Fruit fly (Drosophila melanogaster): ENCODE data around the gene Cyp4ae1.

Cyp4ae1 gene

DNA sequence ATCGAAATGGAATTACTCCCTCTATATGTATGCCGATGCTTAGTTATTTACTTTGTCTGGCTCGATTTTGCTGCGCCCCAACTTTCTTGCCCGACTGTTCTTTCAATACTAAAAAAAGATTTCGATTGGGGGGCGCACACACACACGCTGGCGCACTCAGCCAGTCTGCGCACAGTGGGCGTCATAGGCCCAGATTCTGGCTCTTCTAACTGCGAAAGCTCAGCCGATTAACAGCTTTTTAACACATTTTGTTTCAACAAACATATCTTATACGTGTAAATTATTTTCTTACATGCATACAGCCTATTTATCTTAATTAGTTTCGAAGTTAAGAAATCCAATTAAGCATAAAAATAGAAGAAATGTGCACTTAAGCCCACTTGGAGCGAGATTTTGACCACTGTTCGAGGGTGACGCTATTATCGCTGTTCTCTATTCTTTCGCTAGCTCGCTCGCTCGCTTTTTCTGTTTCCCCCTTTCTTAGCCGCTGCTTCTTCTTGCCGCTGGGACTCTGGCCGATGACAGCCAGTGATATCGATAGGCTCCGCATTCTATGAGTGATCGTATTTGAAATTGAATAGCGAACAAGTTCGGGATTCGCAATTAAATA, 43.5 kb downstream of the Cyp4ae1 start, which contains the start of gene Vinc (continued):
- TF ChIP-seq Awh (GFP tag; IDR thresholded peaks at IDR 0.05) (peak; percentile 52; the same call in 1 of the 2 replicates), kay (GFP tag; optimal IDR thresholded peaks at IDR 0.05) (peak; percentile 83), scrt (GFP tag; optimal IDR thresholded peaks at IDR 0.05) (peak; percentile 87), CG10462 (GFP tag; optimal IDR thresholded peaks at IDR 0.05) (peak; percentile 56), CG11456 (GFP tag; IDR thresholded peaks at IDR 0.05) (peak; percentile 87), CG17802 (tag; optimal IDR thresholded peaks at IDR 0.05) (peak; percentile 68), croc (GFP tag; conservative IDR thresholded peaks at IDR 0.05) (peak; percentile 75), Xbp1 (GFP tag; optimal IDR thresholded peaks at IDR 0.05) (peak; percentile 71), CG11247 (GFP tag; IDR thresholded peaks at IDR 0.05) (peak; percentile 82), Ravus (GFP tag; IDR thresholded peaks at IDR 0.05) (peak; percentile 50), D19B (GFP tag; optimal IDR thresholded peaks at IDR 0.05) (peak; percentile 84), CG30020 (tag; optimal IDR thresholded peaks at IDR 0.05) (peak; percentile 68), esg (GFP tag; conservative IDR thresholded peaks at IDR 0.05) (peak; percentile 83), CG6765 (GFP tag; optimal IDR thresholded peaks at IDR 0.05) (peak; percentile 88), Scr (GFP tag; IDR thresholded peaks at IDR 0.05; ENCODE audit: partially characterized antibody) (peak; percentile 43; the same call in 1 of the 2 replicates), Hmr (GFP tag; optimal IDR thresholded peaks at IDR 0.05) (peak; percentile 86), insv (GFP tag; optimal IDR thresholded peaks at IDR 0.05) (no peak), Hand (GFP tag; optimal IDR thresholded peaks at IDR 0.05) (peak; percentile 86), Hey (tag; optimal IDR thresholded peaks at IDR 0.05) (peak; percentile 52), ash1 (GFP tag; optimal IDR thresholded peaks at IDR 0.05) (peak; percentile 35), CG1647 (GFP tag; optimal IDR thresholded peaks at IDR 0.05) (peak; percentile 70), CG17361 (GFP tag; IDR thresholded peaks at IDR 0.05) (peak; percentile 94), CG12744 (GFP tag; optimal IDR thresholded peaks at IDR 0.05) (no peak), CG8944 (GFP tag; optimal IDR thresholded peaks at IDR 0.05) (peak; percentile 57), prd (optimal IDR thresholded peaks at IDR 0.05) (no peak), prd (GFP tag; IDR thresholded peaks at IDR 0.05) (peak; percentile 79), Six4 (GFP tag; optimal IDR thresholded peaks at IDR 0.05) (peak; percentile 81), tio (GFP tag; optimal IDR thresholded peaks at IDR 0.05) (no peak), ems (GFP tag; optimal IDR thresholded peaks at IDR 0.05) (peak; percentile 84), CG2202 (tag; optimal IDR thresholded peaks at IDR 0.05) (peak; percentile 20), klu (GFP tag; IDR thresholded peaks at IDR 0.05) (peak; percentile 71; the same call in 1 of the 2 replicates), sens-2 (GFP tag; IDR thresholded peaks at IDR 0.05) (peak; percentile 64), CG7271 (tag; optimal IDR thresholded peaks at IDR 0.05) (no peak), CG13624 (GFP tag; optimal IDR thresholded peaks at IDR 0.05) (peak; percentile 91), psq (GFP tag; optimal IDR thresholded peaks at IDR 0.05) (peak; percentile 88), CG30431 (GFP tag; optimal IDR thresholded peaks at IDR 0.05) (peak; percentile 74), CG1603 (tag; optimal IDR thresholded peaks at IDR 0.05) (no peak), slou (GFP tag; optimal IDR thresholded peaks at IDR 0.05) (peak; percentile 86), ssp (GFP tag; IDR thresholded peaks at IDR 0.05) (peak; percentile 62), gce (GFP tag; IDR thresholded peaks at IDR 0.05) (peak; percentile 57; the same call in 1 of the 3 replicates), p53 (GFP tag; optimal IDR thresholded peaks at IDR 0.05) (peak; percentile 72), CG8290 (GFP tag; optimal IDR thresholded peaks at IDR 0.05) (peak; percentile 57), CG8290 (tag; optimal IDR thresholded peaks at IDR 0.05) (no peak), B-H1 (GFP tag; IDR thresholded peaks at IDR 0.05) (peak; percentile 68), CG12236 (GFP tag; optimal IDR thresholded peaks at IDR 0.05) (peak; percentile 43), CG7987 (GFP tag; optimal IDR thresholded peaks at IDR 0.05) (peak; percentile 73), sisA (GFP tag; IDR thresholded peaks at IDR 0.05) (peak; percentile 82), CG6254 (GFP tag; optimal IDR thresholded peaks at IDR 0.05) (peak; percentile 79), fru (optimal IDR thresholded peaks at IDR 0.05) (no peak), CrebB (tag; optimal IDR thresholded peaks at IDR 0.05) (peak; percentile 75), CG4328 (GFP tag; optimal IDR thresholded peaks at IDR 0.05) (peak; percentile 92)
